Fruit fly (Drosophila melanogaster) whole organism, embryonic: ENCODE results near the gene kirre.

ENCODE experiments used
- ATbp ChIP-seq: fragments of 200-800 bp; sonication (Bioruptor generic); optimal IDR thresholded peaks from 2 replicates; lab custom pipeline; 2017; ENCODE audit warnings: missing biosample characterization, mild to moderate bottlenecking, missing genetic modification characterization, missing genetic modification reagents
- Ada2b ChIP-seq: fragments of 200-800 bp; sonication (Bioruptor generic); IDR thresholded peaks from 2 replicates; pipeline ENCODE4 v1.3.6; 2022; ENCODE audit warnings: missing biosample characterization, missing genetic modification characterization
- Aef1 ChIP-seq: fragments of 200-800 bp; sonication (Bioruptor generic); IDR thresholded peaks from 3 replicates; pipeline ENCODE4 v1.3.6; 2022; ENCODE audit warnings: missing biosample characterization, missing genetic modification characterization
- Antp ChIP-seq: fragments of 200-800 bp; sonication (Bioruptor generic); optimal IDR thresholded peaks from 3 replicates; lab custom pipeline; 2016; ENCODE audit warnings: missing biosample characterization, missing genetic modification characterization
- Asciz ChIP-seq: fragments of 200-800 bp; sonication (Bioruptor generic); optimal IDR thresholded peaks from 2 replicates; lab custom pipeline; 2017; ENCODE audit warnings: missing biosample characterization, mild to moderate bottlenecking, missing genetic modification characterization, missing genetic modification reagents
- CG10267 ChIP-seq: fragments of 200-800 bp; sonication (Bioruptor generic); optimal IDR thresholded peaks from 2 replicates; lab custom pipeline; 2018; ENCODE audit warnings: missing biosample characterization, mild to moderate bottlenecking, missing genetic modification characterization, moderate library complexity
- CG10321 ChIP-seq: fragments of 200-800 bp; sonication (Bioruptor generic); IDR thresholded peaks from 2 replicates; pipeline ENCODE4 v1.3.6; 2022; ENCODE audit warnings: missing biosample characterization, missing genetic modification characterization
- CG10565 ChIP-seq: fragments of 200-800 bp; sonication (Bioruptor generic); optimal IDR thresholded peaks from 3 replicates; lab custom pipeline; 2016; ENCODE audit warnings: missing biosample characterization, mild to moderate bottlenecking, missing genetic modification characterization
- CG11247 ChIP-seq: fragments of 200-800 bp; sonication (Bioruptor generic); IDR thresholded peaks from 2 replicates; pipeline ENCODE4 v1.3.6; 2022; ENCODE audit warnings: missing biosample characterization, missing genetic modification characterization
- CG13123 ChIP-seq: fragments of 200-800 bp; sonication (Bioruptor generic); optimal IDR thresholded peaks from 2 replicates; lab custom pipeline; 2016; ENCODE audit warnings: missing biosample characterization, missing genetic modification characterization
- CG15479 ChIP-seq: fragments of 200-800 bp; sonication (Bioruptor generic); optimal IDR thresholded peaks from 3 replicates; lab custom pipeline; 2019; ENCODE audit warnings: missing biosample characterization, mild to moderate bottlenecking, missing genetic modification characterization, moderate library complexity
- CG1647 ChIP-seq: fragments of 200-800 bp; sonication (Bioruptor generic); optimal IDR thresholded peaks from 3 replicates; lab custom pipeline; 2016; ENCODE audit warnings: missing biosample characterization, missing genetic modification characterization
- CG17186 ChIP-seq: fragments of 200-800 bp; sonication (Bioruptor generic); optimal IDR thresholded peaks from 3 replicates; lab custom pipeline; 2017; ENCODE audit warnings: missing biosample characterization, missing genetic modification reagents, missing genetic modification characterization
- CG17359 ChIP-seq: fragments of 200-800 bp; sonication (Bioruptor generic); optimal IDR thresholded peaks from 3 replicates; lab custom pipeline; 2018; ENCODE audit warnings: missing biosample characterization, mild to moderate bottlenecking, missing genetic modification characterization, moderate library complexity
- CG17612 ChIP-seq: fragments of 200-800 bp; sonication (Bioruptor generic); IDR thresholded peaks from 2 replicates; pipeline ENCODE4 v1.3.6; 2022; ENCODE audit warnings: missing biosample characterization, missing genetic modification characterization
- CG18011 ChIP-seq: fragments of 200-800 bp; sonication (Bioruptor generic); optimal IDR thresholded peaks from 2 replicates; lab custom pipeline; 2017; ENCODE audit warnings: missing biosample characterization, missing genetic modification characterization, mild to moderate bottlenecking, moderate library complexity, missing genotype
- CG33213 ChIP-seq: fragments of 200-800 bp; sonication (Bioruptor generic); optimal IDR thresholded peaks from 3 replicates; lab custom pipeline; 2016; ENCODE audit warnings: missing biosample characterization, missing genetic modification characterization
- CG34376 ChIP-seq: fragments of 200-800 bp; sonication (Bioruptor generic); optimal IDR thresholded peaks from 2 replicates; lab custom pipeline; 2018; ENCODE audit warnings: missing biosample characterization, mild to moderate bottlenecking, missing genetic modification characterization
- CG6272 ChIP-seq: fragments of 200-800 bp; sonication (Bioruptor generic); IDR thresholded peaks from 2 replicates; pipeline ENCODE4 v1.3.6; 2022; ENCODE audit warnings: missing biosample characterization, missing genetic modification characterization
- CG7745 ChIP-seq: fragments of 200-800 bp; sonication (Bioruptor generic); optimal IDR thresholded peaks from 2 replicates; lab custom pipeline; 2018; ENCODE audit warnings: missing biosample characterization, mild to moderate bottlenecking, missing genetic modification characterization, moderate library complexity
- CG9437 ChIP-seq: fragments of 200-800 bp; sonication (Bioruptor generic); optimal IDR thresholded peaks from 2 replicates; lab custom pipeline; 2018; ENCODE audit warnings: missing biosample characterization, mild to moderate bottlenecking, missing genetic modification characterization
- Dbx ChIP-seq: fragments of 200-800 bp; sonication (Bioruptor generic); IDR thresholded peaks from 3 replicates; pipeline ENCODE4 v1.3.6; 2022; ENCODE audit warnings: missing biosample characterization, missing genetic modification characterization
- ERR ChIP-seq: fragments of 200-800 bp; sonication (Bioruptor generic); optimal IDR thresholded peaks from 2 replicates; lab custom pipeline; 2016; ENCODE audit warnings: missing biosample characterization, missing genetic modification characterization
- Fer1 ChIP-seq: fragments of 200-800 bp; sonication (Bioruptor generic); optimal IDR thresholded peaks from 2 replicates; lab custom pipeline; 2017; ENCODE audit warnings: missing biosample characterization, mild to moderate bottlenecking, missing genetic modification characterization
- Fer3 ChIP-seq: fragments of 200-800 bp; sonication (Bioruptor generic); optimal IDR thresholded peaks from 2 replicates; lab custom pipeline; 2018; ENCODE audit warnings: missing biosample characterization, mild to moderate bottlenecking, missing genetic modification characterization, moderate library complexity
- GATAe ChIP-seq: fragments of 200-800 bp; sonication (Bioruptor generic); conservative IDR thresholded peaks from 2 replicates; pipeline ENCODE4 v1.3.6; 2022; ENCODE audit warnings: missing biosample characterization, missing genetic modification characterization
- MESR4 ChIP-seq: fragments of 200-800 bp; sonication (Bioruptor generic); optimal IDR thresholded peaks from 2 replicates; lab custom pipeline; 2018; ENCODE audit warnings: missing biosample characterization, mild to moderate bottlenecking, missing genetic modification characterization, moderate library complexity
- NC2β ChIP-seq: fragments of 200-800 bp; sonication (Bioruptor generic); optimal IDR thresholded peaks from 2 replicates; lab custom pipeline; 2016; ENCODE audit warnings: missing biosample characterization, missing genetic modification characterization
- Nf-YA ChIP-seq: fragments of 200-800 bp; sonication (Bioruptor generic); IDR thresholded peaks from 2 replicates; pipeline ENCODE4 v1.3.6; 2022; ENCODE audit warnings: missing biosample characterization, missing genetic modification characterization
- Pdp1 ChIP-seq, 2 experiments: fragments of 200-800 bp; sonication (Bioruptor generic); optimal IDR thresholded peaks; 3 replicates each; lab custom pipeline; 2016; ENCODE audit warnings: missing biosample characterization in 2 of 2, missing genetic modification characterization in 2 of 2, mild to moderate bottlenecking in 1 of 2, moderate library complexity in 1 of 2
- Ravus ChIP-seq: fragments of 200-800 bp; sonication (Bioruptor generic); IDR thresholded peaks from 2 replicates; pipeline ENCODE4 v1.3.6; 2022; ENCODE audit warnings: missing biosample characterization, missing genetic modification characterization
- ab ChIP-seq: fragments of 200-800 bp; sonication (Bioruptor generic); optimal IDR thresholded peaks from 2 replicates; lab custom pipeline; 2016; ENCODE audit warnings: missing biosample characterization, missing genetic modification characterization
- ara ChIP-seq: fragments of 200-800 bp; sonication (Bioruptor generic); IDR thresholded peaks from 2 replicates; pipeline ENCODE4 v1.3.6; 2022; ENCODE audit warnings: missing biosample characterization, missing genetic modification characterization
- bab2 ChIP-seq: fragments of 200-800 bp; sonication (Bioruptor generic); optimal IDR thresholded peaks from 2 replicates; lab custom pipeline; 2016; ENCODE audit warnings: missing biosample characterization, missing genetic modification characterization
- cato ChIP-seq: fragments of 200-800 bp; sonication (Bioruptor generic); optimal IDR thresholded peaks from 2 replicates; lab custom pipeline; 2016; ENCODE audit warnings: missing biosample characterization, missing genetic modification characterization, borderline replicate concordance
- cg ChIP-seq: fragments of 200-800 bp; sonication (Bioruptor generic); optimal IDR thresholded peaks from 3 replicates; lab custom pipeline; 2019; ENCODE audit warnings: missing biosample characterization, mild to moderate bottlenecking, missing genetic modification characterization, moderate library complexity
- dpn ChIP-seq, 2 experiments: fragments of 200-800 bp; sonication (Bioruptor generic); optimal IDR thresholded peaks; 3 replicates each; lab custom pipeline; 2016; ENCODE audit warnings: missing biosample characterization in 2 of 2, missing genetic modification characterization in 2 of 2
- dysf ChIP-seq: fragments of 200-800 bp; sonication (Bioruptor generic); IDR thresholded peaks from 3 replicates; pipeline ENCODE4 v1.3.6; 2022; ENCODE audit warnings: missing biosample characterization, missing genetic modification characterization
- lab ChIP-seq: fragments of 200-800 bp; sonication (Bioruptor generic); optimal IDR thresholded peaks from 3 replicates; lab custom pipeline; 2017; ENCODE audit warnings: missing biosample characterization, missing genetic modification characterization, mild to moderate bottlenecking, moderate library complexity, missing genetic modification reagents
- luna ChIP-seq: fragments of 200-800 bp; sonication (Bioruptor generic); optimal IDR thresholded peaks from 2 replicates; lab custom pipeline; 2016; ENCODE audit warnings: missing biosample characterization, missing genetic modification characterization
- nerfin-1 ChIP-seq: fragments of 200-800 bp; sonication (Bioruptor generic); optimal IDR thresholded peaks from 3 replicates; lab custom pipeline; 2019; ENCODE audit warnings: missing biosample characterization, mild to moderate bottlenecking, missing genetic modification characterization, moderate library complexity
- otp ChIP-seq: fragments of 200-800 bp; sonication (Bioruptor generic); IDR thresholded peaks from 3 replicates; pipeline ENCODE4, ENCODE4 v1.3.6; 2022; ENCODE audit warnings: missing biosample characterization, missing genetic modification characterization
- pan ChIP-seq, 4 experiments: fragments of >200 bp in 3 of 4; fragments of 200-800 bp in 1 of 4; sonication (Bioruptor generic) in 1 of 4; optimal IDR thresholded peaks in 3 of 4; IDR thresholded peaks in 1 of 4; 2 replicates each; pipeline versions ENCODE4 v1.3.6 to Lab custom; 2017 to 2022; ENCODE audit warnings: missing biosample characterization in 2 of 4, missing genetic modification characterization in 2 of 4, mixed read lengths in 1 of 4
- psq ChIP-seq: fragments of 200-800 bp; sonication (Bioruptor generic); optimal IDR thresholded peaks from 2 replicates; lab custom pipeline; 2017; ENCODE audit warnings: missing biosample characterization, missing genetic modification characterization
- rib ChIP-seq: fragments of 200-800 bp; sonication (Bioruptor generic); IDR thresholded peaks from 2 replicates; pipeline ENCODE4 v1.3.6; 2022; ENCODE audit warnings: missing biosample characterization, missing genetic modification characterization
- sqz ChIP-seq: fragments of 200-800 bp; sonication (Bioruptor generic); optimal IDR thresholded peaks from 3 replicates; lab custom pipeline; 2018; ENCODE audit warnings: missing biosample characterization, mild to moderate bottlenecking, missing genetic modification characterization
- stc ChIP-seq: fragments of 200-800 bp; sonication (Bioruptor generic); IDR thresholded peaks from 2 replicates; pipeline ENCODE4 v1.3.6; 2022; ENCODE audit warnings: missing biosample characterization, missing genetic modification characterization
- sug ChIP-seq: fragments of 200-800 bp; optimal IDR thresholded peaks from 2 replicates; lab custom pipeline; 2019; ENCODE audit warnings: missing biosample characterization, mild to moderate bottlenecking, missing genetic modification characterization, moderate library complexity

Gene kirre

DNA sequence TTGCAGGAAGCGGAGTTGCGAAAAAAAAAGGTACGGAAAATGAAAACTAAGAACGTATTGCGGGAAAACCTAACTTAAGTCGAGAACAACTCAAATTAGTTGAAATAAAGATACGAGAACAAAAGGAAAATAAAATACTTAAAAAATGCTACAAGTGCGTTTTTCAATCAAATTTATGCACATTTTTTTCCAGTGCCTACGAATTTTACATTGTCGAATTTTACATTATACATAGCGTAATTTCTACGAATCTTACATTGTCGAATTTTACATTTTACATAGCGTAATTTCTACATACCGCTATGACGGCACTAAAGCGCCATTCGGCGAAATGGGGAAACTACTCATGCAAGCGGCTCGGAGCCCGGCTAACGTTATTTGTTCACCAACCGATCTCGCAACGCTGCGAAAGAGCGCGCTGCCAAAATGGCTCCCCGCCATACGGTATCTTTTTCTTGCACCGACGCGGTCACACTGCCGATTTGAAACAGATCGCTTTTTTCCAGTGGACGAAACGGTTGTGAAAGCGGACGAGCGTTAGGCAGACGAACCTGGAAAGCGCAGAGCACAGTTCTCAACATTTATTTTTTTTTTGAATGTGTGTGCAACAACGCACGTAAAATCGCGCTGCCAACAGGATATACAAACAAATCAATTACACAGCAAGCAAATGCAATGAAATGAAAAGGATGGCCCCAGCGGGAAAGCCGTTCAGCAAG, 394.4 kb downstream of the kirre start, which contains the start of gene N (continued):
- TF ChIP-seq cg, result peak; percentile 29
- peak; percentile 63 for TF ChIP-seq CG10267 (tag; lab: Kevin White, UChicago)
- no peak for TF ChIP-seq cato (GFP tag; lab: Kevin White, UChicago)
- peak; percentile 43 for TF ChIP-seq lab
- peak; percentile 46 for TF ChIP-seq sqz
- no peak for TF ChIP-seq Aef1 (GFP tag; lab: Robert Waterston, UW)
- TF ChIP-seq sug (tag; lab: Kevin White, UChicago), result peak; percentile 57
- peak; percentile 10 for TF ChIP-seq CG13123 (GFP tag; lab: Kevin White, UChicago)
- peak; percentile 70; the same call in 2 of the 3 replicates for TF ChIP-seq Dbx (GFP tag; lab: Robert Waterston, UW)
- peak; percentile 49 for TF ChIP-seq CG1647 (GFP tag; lab: Kevin White, UChicago)
- no peak for TF ChIP-seq Nf-YA (GFP tag; lab: Robert Waterston, UW)
- no peak for TF ChIP-seq CG10565
- no peak for TF ChIP-seq otp
- peak; percentile 59 for TF ChIP-seq luna (GFP tag; lab: Kevin White, UChicago)
- peak; percentile 94 for TF ChIP-seq CG17186
- peak; percentile 28 for TF ChIP-seq Fer3 (tag; lab: Kevin White, UChicago)
- 0 out of 2 replicates have a peak, but pooled peaks have one; percentile 21 for TF ChIP-seq Ada2b (GFP tag; lab: Robert Waterston, UW)
- peak; percentile 35 for TF ChIP-seq ATbp (GFP tag; lab: Kevin White, UChicago)
- no peak for TF ChIP-seq CG10321 (GFP tag; lab: Robert Waterston, UW)
- 0 out of 2 replicates have a peak, but pooled peaks have one; percentile 40 for TF ChIP-seq rib (GFP tag; lab: Robert Waterston, UW)
- peak; percentile 38 for TF ChIP-seq Asciz (GFP tag; lab: Kevin White, UChicago)
- TF ChIP-seq Pdp1 (GFP tag; optimal IDR thresholded peaks at IDR 0.05; lab: Kevin White, UChicago), result peak in 1 of 2 experiments; percentile 77
- no peak for TF ChIP-seq Ravus (GFP tag; lab: Robert Waterston, UW)
- peak; percentile 38 for TF ChIP-seq Fer1 (GFP tag; lab: Kevin White, UChicago)
- TF ChIP-seq CG15479, result peak; percentile 81
- TF ChIP-seq CG11247 (GFP tag; lab: Robert Waterston, UW), result peak; percentile 65
- no peak for TF ChIP-seq CG34376 (GFP tag; lab: Kevin White, UChicago)
- peak; percentile 0 for TF ChIP-seq CG18011 (GFP tag; lab: Kevin White, UChicago)
- no peak for TF ChIP-seq nerfin-1 (tag; lab: Kevin White, UChicago)
- no peak for TF ChIP-seq GATAe (GFP tag; lab: Robert Waterston, UW)
- TF ChIP-seq Antp (GFP tag; lab: Kevin White, UChicago), result no peak
- TF ChIP-seq CG17359 (tag; lab: Kevin White, UChicago), result peak; percentile 10
- TF ChIP-seq stc (GFP tag; lab: Robert Waterston, UW), result peak; percentile 53; the same call in 1 of the 2 replicates
- no peak for TF ChIP-seq pan (optimal IDR thresholded peaks at IDR 0.05; lab: Kevin White, UChicago)
- peak in 1 of 2 experiments; percentile 75 for TF ChIP-seq pan (GFP tag; optimal IDR thresholded peaks at IDR 0.05 in 1 of 2, IDR thresholded peaks at IDR 0.05 in 1 of 2)
- no peak for TF ChIP-seq CG7745 (tag; lab: Kevin White, UChicago)
- 0 out of 3 replicates have a peak, but pooled peaks have one; percentile 52 for TF ChIP-seq dysf
- peak; percentile 15 for TF ChIP-seq MESR4 (GFP tag; lab: Kevin White, UChicago)
- TF ChIP-seq bab2 (GFP tag; lab: Kevin White, UChicago), result peak; percentile 66
- TF ChIP-seq CG17612 (GFP tag; lab: Robert Waterston, UW), result no peak
- TF ChIP-seq ab (GFP tag; lab: Kevin White, UChicago), result peak; percentile 9
- TF ChIP-seq CG6272 (GFP tag; lab: Robert Waterston, UW), result no peak
- TF ChIP-seq NC2β, result peak; percentile 40
- TF ChIP-seq ara (GFP tag; lab: Robert Waterston, UW), result no peak; the same call in 1 of the 2 replicates
- peak; percentile 93 for TF ChIP-seq CG33213
- TF ChIP-seq psq (GFP tag; lab: Kevin White, UChicago), result peak; percentile 2
- TF ChIP-seq CG9437 (GFP tag; lab: Kevin White, UChicago), result peak; percentile 31
- peak; percentile 40 for TF ChIP-seq ERR (GFP tag; lab: Kevin White, UChicago)
- TF ChIP-seq dpn (GFP tag; optimal IDR thresholded peaks at IDR 0.05; lab: Kevin White, UChicago), result peak; percentile 58 to 61
